Fruit fly (Drosophila melanogaster) whole organism, embryonic: ENCODE results near the gene CG42751.

Experiments used
- Adf1 ChIP-seq: fragments of 200-800 bp; sonication (Bioruptor generic); IDR thresholded peaks from 2 replicates; pipeline ENCODE4 v1.3.6; 2022; ENCODE audit warnings: missing biosample characterization, missing genetic modification characterization
- Awh ChIP-seq: fragments of 200-800 bp; sonication (Bioruptor generic); IDR thresholded peaks from 2 replicates; pipeline ENCODE4, ENCODE4 v1.3.6; 2022; ENCODE audit warnings: missing biosample characterization, missing genetic modification characterization
- B-H2 ChIP-seq: fragments of 200-800 bp; sonication (Bioruptor generic); optimal IDR thresholded peaks from 2 replicates; lab custom pipeline; 2018; ENCODE audit warnings: missing biosample characterization, mild to moderate bottlenecking, missing genetic modification characterization
- CG10543 ChIP-seq: fragments of 200-800 bp; sonication (Bioruptor generic); optimal IDR thresholded peaks from 3 replicates; lab custom pipeline; 2017; ENCODE audit warnings: missing biosample characterization, mild to moderate bottlenecking, missing genetic modification characterization, moderate library complexity
- CG12104 ChIP-seq: fragments of 200-800 bp; sonication (Bioruptor generic); optimal IDR thresholded peaks from 3 replicates; lab custom pipeline; 2016; ENCODE audit warnings: missing biosample characterization, missing genetic modification characterization
- CG12219 ChIP-seq: fragments of 200-800 bp; sonication (Bioruptor generic); optimal IDR thresholded peaks from 3 replicates; lab custom pipeline; 2018; ENCODE audit warnings: missing biosample characterization, mild to moderate bottlenecking, missing genetic modification characterization
- CG14441 ChIP-seq: fragments of 200-800 bp; sonication (Bioruptor generic); IDR thresholded peaks from 2 replicates; pipeline ENCODE4 v1.3.6; 2022; ENCODE audit warnings: missing biosample characterization, missing genetic modification characterization
- CG16815 ChIP-seq: fragments of 200-800 bp; sonication (Bioruptor generic); optimal IDR thresholded peaks from 3 replicates; lab custom pipeline; 2017; ENCODE audit warnings: missing biosample characterization, mild to moderate bottlenecking, missing genetic modification characterization
- CG17186 ChIP-seq: fragments of 200-800 bp; sonication (Bioruptor generic); optimal IDR thresholded peaks from 3 replicates; lab custom pipeline; 2017; ENCODE audit warnings: missing biosample characterization, missing genetic modification reagents, missing genetic modification characterization
- CG18599 ChIP-seq: fragments of 200-800 bp; sonication (Bioruptor generic); optimal IDR thresholded peaks from 3 replicates; lab custom pipeline; 2017; ENCODE audit warnings: missing biosample characterization, missing genetic modification characterization, mild to moderate bottlenecking, moderate library complexity, missing genetic modification reagents
- CG30431 ChIP-seq: fragments of 200-800 bp; sonication (Bioruptor generic); optimal IDR thresholded peaks from 2 replicates; lab custom pipeline; 2017; ENCODE audit warnings: missing biosample characterization, missing genetic modification characterization
- CG6683 ChIP-seq: fragments of 200-800 bp; sonication (Bioruptor generic); optimal IDR thresholded peaks from 2 replicates; lab custom pipeline; 2017; ENCODE audit warnings: missing biosample characterization, mild to moderate bottlenecking, missing genetic modification characterization, missing genetic modification reagents
- CG7357 ChIP-seq: fragments of 200-800 bp; sonication (Bioruptor generic); IDR thresholded peaks from 3 replicates; pipeline ENCODE4 v1.3.6; 2022; ENCODE audit warnings: missing biosample characterization, missing genetic modification characterization
- CHES-1-like ChIP-seq: fragments of 200-800 bp; sonication (Bioruptor generic); optimal IDR thresholded peaks from 2 replicates; lab custom pipeline; 2016; ENCODE audit warnings: missing biosample characterization, missing genetic modification characterization
- Chrac-16 ChIP-seq: fragments of 200-800 bp; sonication (Bioruptor generic); optimal IDR thresholded peaks from 3 replicates; lab custom pipeline; 2016; ENCODE audit warnings: missing biosample characterization, missing genetic modification characterization
- Deaf1 ChIP-seq: fragments of 200-800 bp; optimal IDR thresholded peaks from 3 replicates; lab custom pipeline; 2019; ENCODE audit warnings: missing biosample characterization, mild to moderate bottlenecking, missing genetic modification characterization, moderate library complexity
- Dref ChIP-seq: fragments of 200-800 bp; sonication (Bioruptor generic); IDR thresholded peaks from 2 replicates; pipeline ENCODE4 v1.3.6; 2022; ENCODE audit warnings: missing biosample characterization, missing genetic modification characterization
- Gsc ChIP-seq: fragments of 200-800 bp; sonication (Bioruptor generic); IDR thresholded peaks from 2 replicates; pipeline ENCODE4 v1.3.6; 2022; ENCODE audit warnings: missing biosample characterization, missing genetic modification characterization
- HHEX ChIP-seq: fragments of 200-800 bp; sonication (Bioruptor generic); optimal IDR thresholded peaks from 3 replicates; lab custom pipeline; 2017; ENCODE audit warnings: missing biosample characterization, mild to moderate bottlenecking, missing genetic modification characterization, missing genetic modification reagents
- HLH4C ChIP-seq: fragments of 200-800 bp; sonication (Bioruptor generic); IDR thresholded peaks from 3 replicates; pipeline ENCODE4 v1.3.6; 2022; ENCODE audit warnings: missing biosample characterization, missing genetic modification characterization; ENCODE audit not compliant: partially characterized antibody
- Hmr ChIP-seq: fragments of 200-800 bp; sonication (Bioruptor generic); optimal IDR thresholded peaks from 3 replicates; lab custom pipeline; 2017; ENCODE audit warnings: mild to moderate bottlenecking, missing biosample characterization, missing genetic modification reagents, missing genetic modification characterization
- MESR4 ChIP-seq: fragments of 200-800 bp; sonication (Bioruptor generic); optimal IDR thresholded peaks from 2 replicates; lab custom pipeline; 2018; ENCODE audit warnings: missing biosample characterization, mild to moderate bottlenecking, missing genetic modification characterization, moderate library complexity
- NC2β ChIP-seq: fragments of 200-800 bp; sonication (Bioruptor generic); optimal IDR thresholded peaks from 2 replicates; lab custom pipeline; 2016; ENCODE audit warnings: missing biosample characterization, missing genetic modification characterization
- Nf-YC ChIP-seq: fragments of 200-800 bp; optimal IDR thresholded peaks from 3 replicates; lab custom pipeline; 2019; ENCODE audit warnings: missing biosample characterization, mild to moderate bottlenecking, missing genetic modification characterization, moderate library complexity
- NfI ChIP-seq: fragments of 200-800 bp; sonication (Bioruptor generic); optimal IDR thresholded peaks from 3 replicates; lab custom pipeline; 2018; ENCODE audit warnings: missing biosample characterization, mild to moderate bottlenecking, missing genetic modification characterization, moderate library complexity
- Oaz ChIP-seq: fragments of 200-800 bp; sonication (Bioruptor generic); IDR thresholded peaks from 2 replicates; pipeline ENCODE4 v1.3.6; 2022; ENCODE audit warnings: missing biosample characterization, missing genetic modification characterization
- Oli ChIP-seq: fragments of 200-800 bp; sonication (Bioruptor generic); optimal IDR thresholded peaks from 2 replicates; lab custom pipeline; 2018; ENCODE audit warnings: missing biosample characterization, mild to moderate bottlenecking, missing genetic modification characterization, moderate library complexity
- Rx ChIP-seq: fragments of 200-800 bp; sonication (Bioruptor generic); IDR thresholded peaks from 2 replicates; pipeline ENCODE4 v1.3.6; 2022; ENCODE audit warnings: missing biosample characterization, missing genetic modification characterization
- Xbp1 ChIP-seq: fragments of 200-800 bp; sonication (Bioruptor generic); optimal IDR thresholded peaks from 3 replicates; lab custom pipeline; 2016; ENCODE audit warnings: missing biosample characterization, mild to moderate bottlenecking, missing genetic modification characterization
- cas ChIP-seq: fragments of 200-800 bp; sonication (Bioruptor generic); IDR thresholded peaks from 2 replicates; pipeline ENCODE4 v1.3.6; 2022; ENCODE audit warnings: missing biosample characterization, missing genetic modification characterization
- chn ChIP-seq: fragments of 200-800 bp; sonication (Bioruptor generic); optimal IDR thresholded peaks from 2 replicates; lab custom pipeline; 2016; ENCODE audit warnings: missing biosample characterization, missing genetic modification characterization
- dati ChIP-seq: fragments of 200-800 bp; sonication (Bioruptor generic); IDR thresholded peaks from 2 replicates; pipeline ENCODE4 v1.3.6; 2022; ENCODE audit warnings: missing biosample characterization, missing genetic modification characterization
- dimm ChIP-seq: fragments of 200-800 bp; sonication (Bioruptor generic); IDR thresholded peaks from 2 replicates; pipeline ENCODE4 v1.3.6; 2022; ENCODE audit warnings: missing biosample characterization, missing genetic modification characterization
- dm ChIP-seq: fragments of 200-800 bp; sonication (Bioruptor generic); optimal IDR thresholded peaks from 3 replicates; lab custom pipeline; 2016; ENCODE audit warnings: missing biosample characterization, missing genetic modification characterization
- gce ChIP-seq: fragments of 200-800 bp; sonication (Bioruptor generic); IDR thresholded peaks from 3 replicates; pipeline ENCODE4 v1.3.6; 2022; ENCODE audit warnings: missing biosample characterization, missing genetic modification characterization
- gcm ChIP-seq: fragments of 200-800 bp; sonication (Bioruptor generic); optimal IDR thresholded peaks from 2 replicates; lab custom pipeline; 2019; ENCODE audit warnings: missing biosample characterization, mild to moderate bottlenecking, missing genetic modification characterization, moderate library complexity
- lola ChIP-seq, 3 experiments: fragments of >200 bp in 2 of 3; fragments of 200-800 bp in 1 of 3; sonication (Bioruptor generic) in 1 of 3; optimal IDR thresholded peaks; 2 replicates each; lab custom pipeline; 2017 to 2019; ENCODE audit warnings: missing biosample characterization in 3 of 3, missing genetic modification characterization in 3 of 3, mild to moderate bottlenecking in 1 of 3, moderate library complexity in 1 of 3
- lov ChIP-seq, 2 experiments: fragments of 200-800 bp in 1 of 2; fragments of >200 bp in 1 of 2; sonication (Bioruptor generic) in 1 of 2; IDR thresholded peaks in 1 of 2; optimal IDR thresholded peaks in 1 of 2; 2 replicates in 1 of 2; 3 replicates in 1 of 2; pipeline versions ENCODE4 v1.3.6 to Lab custom; 2017 to 2022; ENCODE audit warnings: missing biosample characterization in 1 of 2, missing genetic modification characterization in 1 of 2
- mam ChIP-seq: fragments of 200-800 bp; sonication (Bioruptor generic); optimal IDR thresholded peaks from 3 replicates; lab custom pipeline; 2016; ENCODE audit warnings: missing biosample characterization, missing genetic modification characterization
- psq ChIP-seq: fragments of 200-800 bp; sonication (Bioruptor generic); optimal IDR thresholded peaks from 2 replicates; lab custom pipeline; 2017; ENCODE audit warnings: missing biosample characterization, missing genetic modification characterization
- rib ChIP-seq: fragments of 200-800 bp; sonication (Bioruptor generic); IDR thresholded peaks from 2 replicates; pipeline ENCODE4 v1.3.6; 2022; ENCODE audit warnings: missing biosample characterization, missing genetic modification characterization
- run ChIP-seq: fragments of 200-800 bp; sonication (Bioruptor generic); optimal IDR thresholded peaks from 3 replicates; lab custom pipeline; 2018; ENCODE audit warnings: missing biosample characterization, mild to moderate bottlenecking, missing genetic modification characterization
- scrt ChIP-seq: fragments of 200-800 bp; sonication (Bioruptor generic); optimal IDR thresholded peaks from 2 replicates; lab custom pipeline; 2018; ENCODE audit warnings: missing biosample characterization, mild to moderate bottlenecking, missing genetic modification characterization, moderate library complexity
- sd ChIP-seq: fragments of 200-800 bp; sonication (Bioruptor generic); optimal IDR thresholded peaks from 3 replicates; lab custom pipeline; 2018; ENCODE audit warnings: missing biosample characterization, mild to moderate bottlenecking, missing genetic modification characterization, moderate library complexity
- sens ChIP-seq: fragments of 200-800 bp; sonication (Bioruptor generic); peaks from one replicate; lab custom pipeline; 2016; ENCODE audit warnings: missing biosample characterization, missing genetic modification characterization
- shn ChIP-seq: fragments of 200-800 bp; sonication (Bioruptor generic); optimal IDR thresholded peaks from 3 replicates; lab custom pipeline; 2016; ENCODE audit warnings: missing biosample characterization, missing genetic modification characterization
- tap ChIP-seq: fragments of 200-800 bp; optimal IDR thresholded peaks from 3 replicates; lab custom pipeline; 2019; ENCODE audit warnings: missing biosample characterization, mild to moderate bottlenecking, missing genetic modification characterization, moderate library complexity
- unc-4 ChIP-seq: fragments of 200-800 bp; sonication (Bioruptor generic); IDR thresholded peaks from 2 replicates; pipeline ENCODE4 v1.3.6; 2022; ENCODE audit warnings: missing biosample characterization, missing genetic modification characterization; ENCODE audit not compliant: partially characterized antibody
- vvl ChIP-seq: fragments of 200-800 bp; sonication (Bioruptor generic); IDR thresholded peaks from 2 replicates; pipeline ENCODE4 v1.3.6; 2022; ENCODE audit warnings: missing biosample characterization, missing genetic modification characterization
- wdn ChIP-seq: fragments of 200-800 bp; sonication (Bioruptor generic); IDR thresholded peaks from 2 replicates; pipeline ENCODE4 v1.3.6; 2022; ENCODE audit warnings: missing biosample characterization, missing genetic modification characterization

The CG42751 gene

DNA sequence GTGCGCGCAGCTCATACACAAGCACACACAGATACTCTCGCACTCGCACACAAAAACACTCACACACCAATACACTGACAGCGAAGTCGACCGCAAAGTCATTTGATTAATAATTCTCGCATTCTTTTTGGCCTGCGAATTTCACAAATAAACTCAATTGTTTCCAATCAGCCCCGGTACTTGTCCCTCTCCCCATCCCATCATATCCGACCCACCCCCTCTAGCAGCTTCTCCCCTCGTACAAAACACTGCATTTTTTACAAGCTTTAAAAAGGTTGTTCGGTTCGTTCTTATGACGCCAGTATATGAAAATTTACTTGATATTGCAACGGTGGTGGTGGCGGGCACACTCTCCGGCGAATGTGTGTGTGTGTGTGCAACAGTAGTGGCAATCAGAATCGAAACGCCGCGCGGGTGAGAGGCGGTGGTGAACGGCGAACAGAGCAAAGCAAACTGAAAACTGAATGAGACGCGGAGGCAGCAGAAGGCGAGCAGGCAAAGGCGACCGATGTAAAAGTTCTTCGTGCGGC lies 45.5 kb upstream of the CG42751 start (continued):
- TF ChIP-seq Rx (GFP tag; lab: Robert Waterston, UW) (no peak), dm (peak; percentile 39), lola (GFP tag; optimal IDR thresholded peaks at IDR 0.05; lab: Kevin White, UChicago) (peak in 1 of 3 experiments; percentile 83), NfI (GFP tag; lab: Kevin White, UChicago) (peak; percentile 8), Nf-YC (tag; lab: Kevin White, UChicago) (peak; percentile 55), shn (GFP tag; lab: Kevin White, UChicago) (peak; percentile 18), Oaz (GFP tag; lab: Robert Waterston, UW) (no peak), MESR4 (GFP tag; lab: Kevin White, UChicago) (peak; percentile 28), lov (optimal IDR thresholded peaks at IDR 0.05; lab: Kevin White, UChicago) (no peak), lov (GFP tag; IDR thresholded peaks at IDR 0.05; lab: Robert Waterston, UW) (0 out of 3 replicates have a peak, but pooled peaks have one; percentile 50), CG18599 (peak; percentile 62), rib (peak; percentile 81; the same call in 1 of the 2 replicates), CG16815 (GFP tag; lab: Kevin White, UChicago) (no peak), CG10543 (GFP tag; lab: Kevin White, UChicago) (peak; percentile 87), Xbp1 (no peak), CG12219 (GFP tag; lab: Kevin White, UChicago) (peak; percentile 9), CG6683 (no peak), Awh (GFP tag; lab: Robert Waterston, UW) (no peak), scrt (GFP tag; lab: Kevin White, UChicago) (peak; percentile 64), Deaf1 (peak; percentile 99), CG30431 (GFP tag; lab: Kevin White, UChicago) (no peak), Hmr (GFP tag; lab: Kevin White, UChicago) (peak; percentile 57), gce (GFP tag; lab: Robert Waterston, UW) (peak; percentile 68; the same call in 1 of the 3 replicates), CHES-1-like (GFP tag; lab: Kevin White, UChicago) (peak; percentile 1), psq (peak; percentile 96), sens (GFP tag; lab: Kevin White, UChicago) (peak; percentile 88), Chrac-16 (GFP tag; lab: Kevin White, UChicago) (no peak), CG7357 (no peak), unc-4 (GFP tag; lab: Robert Waterston, UW) (peak; percentile 23), CG17186 (GFP tag; lab: Kevin White, UChicago) (no peak), NC2β (GFP tag; lab: Kevin White, UChicago) (no peak), gcm (peak; percentile 25), mam (GFP tag; lab: Kevin White, UChicago) (peak; percentile 18), Adf1 (GFP tag; lab: Robert Waterston, UW) (peak; percentile 83), HHEX (peak; percentile 18), HLH4C (GFP tag; lab: Robert Waterston, UW) (peak; percentile 14; the same call in 1 of the 3 replicates), dimm (GFP tag; lab: Robert Waterston, UW) (no peak), Dref (GFP tag; lab: Robert Waterston, UW) (0 out of 2 replicates have a peak, but pooled peaks have one; percentile 23), dati (GFP tag; lab: Robert Waterston, UW) (no peak), B-H2 (GFP tag; lab: Kevin White, UChicago) (peak; percentile 44), run (tag; lab: Kevin White, UChicago) (peak; percentile 71), sd (tag; lab: Kevin White, UChicago) (peak; percentile 84), Oli (no peak), vvl (GFP tag; lab: Robert Waterston, UW) (peak; percentile 60), CG14441 (GFP tag; lab: Robert Waterston, UW) (no peak), tap (peak; percentile 1), cas (GFP tag; lab: Robert Waterston, UW) (0 out of 2 replicates have a peak, but pooled peaks have one; percentile 30), wdn (no peak), Gsc (GFP tag; lab: Robert Waterston, UW) (no peak), CG12104 (GFP tag; lab: Kevin White, UChicago) (no peak), chn (GFP tag; lab: Kevin White, UChicago) (no peak)
